Fruit fly (Drosophila melanogaster) whole organism, embryonic: Measurements from ENCODE around the gene CAH3.

Experiments
- BEAF-32 ChIP-seq: fragments of 200-800 bp; sonication (Bioruptor generic); optimal IDR thresholded peaks from 3 replicates; lab custom pipeline; 2017; ENCODE audit warnings: missing biosample characterization, missing genetic modification characterization, mild to moderate bottlenecking, moderate library complexity, missing genetic modification reagents
- CG10431 ChIP-seq: fragments of 200-800 bp; sonication (Bioruptor generic); optimal IDR thresholded peaks from 3 replicates; lab custom pipeline; 2018; ENCODE audit warnings: missing biosample characterization, mild to moderate bottlenecking, missing genetic modification characterization
- CG10462 ChIP-seq: fragments of 200-800 bp; sonication (Bioruptor generic); optimal IDR thresholded peaks from 2 replicates; lab custom pipeline; 2016; ENCODE audit warnings: missing biosample characterization, missing genetic modification characterization
- CG12769 ChIP-seq: fragments of 200-800 bp; sonication (Bioruptor generic); optimal IDR thresholded peaks from 2 replicates; lab custom pipeline; 2019; ENCODE audit warnings: missing biosample characterization, mild to moderate bottlenecking, missing genetic modification characterization, moderate library complexity
- CG1529 ChIP-seq: fragments of 200-800 bp; sonication (Bioruptor generic); optimal IDR thresholded peaks from 3 replicates; lab custom pipeline; 2018; ENCODE audit warnings: missing biosample characterization, missing genetic modification characterization
- CG2120 ChIP-seq: fragments of 200-800 bp; sonication (Bioruptor generic); optimal IDR thresholded peaks from 3 replicates; lab custom pipeline; 2016; ENCODE audit warnings: missing biosample characterization, missing genetic modification characterization
- CG2875 ChIP-seq: fragments of 200-800 bp; sonication (Bioruptor generic); optimal IDR thresholded peaks from 2 replicates; lab custom pipeline; 2017; ENCODE audit warnings: missing biosample characterization, mild to moderate bottlenecking, missing genetic modification characterization, missing genetic modification reagents
- CG31365 ChIP-seq: fragments of 200-800 bp; sonication (Bioruptor generic); optimal IDR thresholded peaks from 2 replicates; lab custom pipeline; 2018; ENCODE audit warnings: missing biosample characterization, mild to moderate bottlenecking, missing genetic modification characterization
- CG31388 ChIP-seq: fragments of 200-800 bp; sonication (Bioruptor generic); optimal IDR thresholded peaks from 2 replicates; lab custom pipeline; 2016; ENCODE audit warnings: missing biosample characterization, missing genetic modification characterization
- CG32532 ChIP-seq: fragments of 200-800 bp; sonication (Bioruptor generic); IDR thresholded peaks from 2 replicates; pipeline ENCODE4 v1.3.6; 2022; ENCODE audit warnings: missing biosample characterization, missing genetic modification characterization
- CG34224 ChIP-seq: fragments of 200-800 bp; sonication (Bioruptor generic); IDR thresholded peaks from 3 replicates; pipeline ENCODE4 v1.3.6; 2022; ENCODE audit warnings: missing biosample characterization, missing genetic modification characterization; ENCODE audit not compliant: partially characterized antibody
- CG34376 ChIP-seq: fragments of 200-800 bp; sonication (Bioruptor generic); optimal IDR thresholded peaks from 2 replicates; lab custom pipeline; 2018; ENCODE audit warnings: missing biosample characterization, mild to moderate bottlenecking, missing genetic modification characterization
- CG4360 ChIP-seq: fragments of 200-800 bp; sonication (Bioruptor generic); IDR thresholded peaks from 2 replicates; pipeline ENCODE4 v1.3.6; 2022; ENCODE audit warnings: missing biosample characterization, missing genetic modification characterization
- CG6272 ChIP-seq: fragments of 200-800 bp; sonication (Bioruptor generic); IDR thresholded peaks from 2 replicates; pipeline ENCODE4 v1.3.6; 2022; ENCODE audit warnings: missing biosample characterization, missing genetic modification characterization
- CG6654 ChIP-seq: fragments of 200-800 bp; sonication (Bioruptor generic); optimal IDR thresholded peaks from 2 replicates; lab custom pipeline; 2017; ENCODE audit warnings: missing biosample characterization, mild to moderate bottlenecking, missing genetic modification characterization
- CG7839 ChIP-seq: fragments of 200-800 bp; sonication (Bioruptor generic); optimal IDR thresholded peaks from 3 replicates; lab custom pipeline; 2018; ENCODE audit warnings: missing biosample characterization, mild to moderate bottlenecking, missing genetic modification characterization, moderate library complexity
- CG8290 ChIP-seq, 3 experiments: fragments of 200-800 bp; sonication (Bioruptor generic); optimal IDR thresholded peaks; 2 replicates each; lab custom pipeline; 2016 to 2019; ENCODE audit warnings: missing biosample characterization in 3 of 3, missing genetic modification characterization in 3 of 3, mild to moderate bottlenecking in 2 of 3, moderate library complexity in 1 of 3
- CG8359 ChIP-seq: fragments of 200-800 bp; sonication (Bioruptor generic); optimal IDR thresholded peaks from 2 replicates; lab custom pipeline; 2017; ENCODE audit warnings: missing biosample characterization, mild to moderate bottlenecking, missing genetic modification characterization, borderline replicate concordance
- CkIIα-i1 ChIP-seq: fragments of 200-800 bp; sonication (Bioruptor generic); IDR thresholded peaks from 2 replicates; pipeline ENCODE4 v1.3.6; 2022; ENCODE audit warnings: missing biosample characterization, missing genetic modification characterization
- HLHmδ ChIP-seq: fragments of 200-800 bp; sonication (Bioruptor generic); optimal IDR thresholded peaks from 2 replicates; lab custom pipeline; 2018; ENCODE audit warnings: missing biosample characterization, mild to moderate bottlenecking, missing genetic modification characterization, moderate library complexity
- Hmr ChIP-seq: fragments of 200-800 bp; sonication (Bioruptor generic); optimal IDR thresholded peaks from 3 replicates; lab custom pipeline; 2017; ENCODE audit warnings: mild to moderate bottlenecking, missing biosample characterization, missing genetic modification reagents, missing genetic modification characterization
- NK7.1 ChIP-seq: fragments of 200-800 bp; sonication (Bioruptor generic); optimal IDR thresholded peaks from 3 replicates; lab custom pipeline; 2016; ENCODE audit warnings: missing biosample characterization, missing genetic modification characterization
- PHDP ChIP-seq: fragments of 200-800 bp; sonication (Bioruptor generic); optimal IDR thresholded peaks from 3 replicates; lab custom pipeline; 2018; ENCODE audit warnings: missing biosample characterization, mild to moderate bottlenecking, missing genetic modification characterization, moderate library complexity
- Six4 ChIP-seq: fragments of 200-800 bp; sonication (Bioruptor generic); optimal IDR thresholded peaks from 2 replicates; lab custom pipeline; 2016; ENCODE audit warnings: missing biosample characterization, missing genetic modification characterization
- Trl ChIP-seq, 3 experiments: fragments of >200 bp in 2 of 3; fragments of 200-800 bp in 1 of 3; sonication (Bioruptor generic) in 1 of 3; optimal IDR thresholded peaks; 2 replicates in 1 of 3; 3 replicates in 2 of 3; lab custom pipeline; 2016 to 2017; ENCODE audit warnings: missing biosample characterization in 1 of 3, missing genetic modification characterization in 1 of 3
- bcd ChIP-seq: fragments of 200-800 bp; sonication (Bioruptor generic); optimal IDR thresholded peaks from 2 replicates; lab custom pipeline; 2017; ENCODE audit warnings: missing biosample characterization, mild to moderate bottlenecking, missing genetic modification characterization
- crc ChIP-seq: fragments of 200-800 bp; sonication (Bioruptor generic); optimal IDR thresholded peaks from 2 replicates; lab custom pipeline; 2016; ENCODE audit warnings: missing biosample characterization, missing genetic modification characterization
- crol ChIP-seq: fragments of 200-800 bp; sonication (Bioruptor generic); IDR thresholded peaks from 2 replicates; pipeline ENCODE4 v1.3.6; 2022; ENCODE audit warnings: missing biosample characterization, missing genetic modification characterization
- en ChIP-seq: fragments of 200-800 bp; sonication (Bioruptor generic); optimal IDR thresholded peaks from 2 replicates; lab custom pipeline; 2016; ENCODE audit warnings: missing biosample characterization, missing genetic modification characterization
- gcm2 ChIP-seq: fragments of 200-800 bp; sonication (Bioruptor generic); optimal IDR thresholded peaks from 2 replicates; lab custom pipeline; 2016; ENCODE audit warnings: missing biosample characterization, missing genetic modification characterization
- hb ChIP-seq: fragments of 200-800 bp; sonication (Bioruptor generic); IDR thresholded peaks from 3 replicates; pipeline ENCODE4 v1.3.6; 2022; ENCODE audit warnings: missing biosample characterization, missing genetic modification characterization; ENCODE audit not compliant: partially characterized antibody
- insv ChIP-seq, 2 experiments: fragments of 200-800 bp; sonication (Bioruptor generic); optimal IDR thresholded peaks; 3 replicates each; lab custom pipeline; 2016 to 2018; ENCODE audit warnings: missing biosample characterization in 2 of 2, missing genetic modification characterization in 2 of 2
- inv ChIP-seq: fragments of 200-800 bp; sonication (Bioruptor generic); IDR thresholded peaks from 2 replicates; pipeline ENCODE4 v1.3.6; 2022; ENCODE audit warnings: missing biosample characterization, missing genetic modification characterization; ENCODE audit not compliant: partially characterized antibody
- jumu ChIP-seq: fragments of 200-800 bp; sonication (Bioruptor generic); optimal IDR thresholded peaks from 3 replicates; lab custom pipeline; 2016; ENCODE audit warnings: missing biosample characterization, missing genetic modification characterization
- kay ChIP-seq: fragments of 200-800 bp; sonication (Bioruptor generic); optimal IDR thresholded peaks from 2 replicates; lab custom pipeline; 2016; ENCODE audit warnings: missing biosample characterization, missing genetic modification characterization
- ken ChIP-seq: fragments of 200-800 bp; sonication (Bioruptor generic); IDR thresholded peaks from 3 replicates; pipeline ENCODE4 v1.3.6; 2022; ENCODE audit warnings: missing biosample characterization, missing genetic modification characterization
- p53 ChIP-seq: fragments of 200-800 bp; sonication (Bioruptor generic); optimal IDR thresholded peaks from 2 replicates; lab custom pipeline; 2016; ENCODE audit warnings: missing biosample characterization, missing genetic modification characterization
- phol ChIP-seq: fragments of 200-800 bp; sonication (Bioruptor generic); optimal IDR thresholded peaks from 3 replicates; lab custom pipeline; 2018; ENCODE audit warnings: missing biosample characterization, mild to moderate bottlenecking, missing genetic modification characterization, moderate library complexity
- rib ChIP-seq: fragments of 200-800 bp; sonication (Bioruptor generic); IDR thresholded peaks from 2 replicates; pipeline ENCODE4 v1.3.6; 2022; ENCODE audit warnings: missing biosample characterization, missing genetic modification characterization
- sens-2 ChIP-seq: fragments of 200-800 bp; sonication (Bioruptor generic); IDR thresholded peaks from 2 replicates; pipeline ENCODE4 v1.3.6; 2022; ENCODE audit warnings: missing biosample characterization, missing genetic modification characterization
- shn ChIP-seq: fragments of 200-800 bp; sonication (Bioruptor generic); optimal IDR thresholded peaks from 3 replicates; lab custom pipeline; 2016; ENCODE audit warnings: missing biosample characterization, missing genetic modification characterization
- sob ChIP-seq: fragments of 200-800 bp; sonication (Bioruptor generic); IDR thresholded peaks from 2 replicates; pipeline ENCODE4 v1.3.6; 2022; ENCODE audit warnings: missing biosample characterization, missing genetic modification characterization
- tap ChIP-seq: fragments of 200-800 bp; optimal IDR thresholded peaks from 3 replicates; lab custom pipeline; 2019; ENCODE audit warnings: missing biosample characterization, mild to moderate bottlenecking, missing genetic modification characterization, moderate library complexity
- tio ChIP-seq: fragments of 200-800 bp; sonication (Bioruptor generic); optimal IDR thresholded peaks from 2 replicates; lab custom pipeline; 2017; ENCODE audit warnings: missing biosample characterization, missing genetic modification characterization, inconsistent platforms
- usp ChIP-seq: fragments of >200 bp; optimal IDR thresholded peaks from 2 replicates; lab custom pipeline; 2017; ENCODE audit warnings: missing biosample characterization, missing genetic modification characterization
- wek ChIP-seq: fragments of 200-800 bp; sonication (Bioruptor generic); optimal IDR thresholded peaks from 3 replicates; lab custom pipeline; 2018; ENCODE audit warnings: missing biosample characterization, mild to moderate bottlenecking, missing genetic modification characterization, moderate library complexity
- zfh1 ChIP-seq: fragments of 200-800 bp; sonication (Bioruptor generic); IDR thresholded peaks from 3 replicates; pipeline ENCODE4 v1.3.6; 2022; ENCODE audit warnings: missing biosample characterization, missing genetic modification characterization

The CAH3 gene

DNA sequence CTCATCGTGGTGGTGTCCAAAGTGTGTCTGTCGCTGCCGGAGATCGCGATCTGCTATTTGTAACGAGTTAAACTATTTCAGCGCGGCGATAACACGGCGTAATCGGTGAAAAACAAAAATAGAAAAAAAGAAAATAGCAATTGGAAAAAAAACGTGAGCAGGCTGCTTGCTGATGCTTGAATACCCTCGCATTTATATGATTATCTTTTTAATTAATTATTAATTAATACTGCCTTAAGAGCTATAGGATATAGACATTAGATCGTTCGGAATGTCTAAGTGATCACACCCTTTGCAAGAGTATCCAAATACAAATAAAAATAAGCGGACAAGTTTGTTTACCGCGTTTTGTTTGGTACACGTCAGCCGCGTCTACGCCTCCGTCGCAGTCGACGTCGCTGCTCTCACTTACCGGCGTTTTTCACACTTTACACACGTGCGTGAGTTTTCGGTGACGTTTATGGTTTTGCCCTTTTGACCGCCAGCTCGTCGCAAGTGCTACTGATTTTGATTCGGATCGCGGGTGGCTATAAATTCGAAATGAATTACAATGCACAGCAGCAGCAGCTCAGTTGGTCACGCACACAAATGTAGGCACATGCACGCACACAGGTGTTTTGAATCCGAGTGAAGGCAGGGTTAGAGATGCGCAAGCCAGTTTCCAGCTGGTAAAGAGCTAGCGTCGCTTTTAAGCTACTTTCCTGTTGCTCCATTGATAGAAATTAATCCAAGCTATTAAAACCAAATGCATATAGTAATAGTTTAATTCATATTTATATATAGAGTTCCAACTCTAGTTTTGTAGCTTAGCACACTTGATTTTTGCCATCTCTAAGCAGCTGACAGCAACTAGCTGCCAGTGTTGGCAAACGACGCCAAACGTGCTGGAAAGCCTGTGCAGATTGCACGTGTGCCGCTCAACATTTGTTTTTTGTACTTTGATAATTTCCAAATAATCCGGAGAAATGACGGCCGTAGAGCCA is 33.3 kb downstream of the CAH3 start, which contains the start of the genes CG2004 and CG1785 (continued):
- TF ChIP-seq CG4360: peak; percentile 35; the same call in 1 of the 2 replicates
- TF ChIP-seq sens-2 (GFP tag; lab: Robert Waterston, UW): peak; percentile 92
- TF ChIP-seq CG10431 (GFP tag; lab: Kevin White, UChicago): peak; percentile 47
- TF ChIP-seq sob (GFP tag; lab: Robert Waterston, UW): peak; percentile 96
- TF ChIP-seq wek (GFP tag; lab: Kevin White, UChicago): peak; percentile 6
- TF ChIP-seq CG8290 (GFP tag; optimal IDR thresholded peaks at IDR 0.05; lab: Kevin White, UChicago): peak; percentile 81
- TF ChIP-seq CG8290 (tag; optimal IDR thresholded peaks at IDR 0.05; lab: Kevin White, UChicago): peak; percentile 68 to 89
- no peak for TF ChIP-seq usp (GFP tag; lab: Kevin White, UChicago)
- peak; percentile 85 for TF ChIP-seq jumu (GFP tag; lab: Kevin White, UChicago)
- TF ChIP-seq Hmr (GFP tag; lab: Kevin White, UChicago): peak; percentile 92
- peak; percentile 13 for TF ChIP-seq en
- TF ChIP-seq Six4: peak; percentile 89
- peak; percentile 55 for TF ChIP-seq CG34224 (GFP tag; lab: Robert Waterston, UW)
- peak; percentile 95 for TF ChIP-seq CG2120 (GFP tag; lab: Kevin White, UChicago)
- peak; percentile 79 for TF ChIP-seq gcm2
- TF ChIP-seq BEAF-32 (GFP tag; lab: Kevin White, UChicago): peak; percentile 86
- TF ChIP-seq shn: peak; percentile 81
- TF ChIP-seq ken (GFP tag; lab: Robert Waterston, UW): peak; percentile 95
- TF ChIP-seq CG6654 (GFP tag; lab: Kevin White, UChicago): peak; percentile 68
- TF ChIP-seq insv (GFP tag; optimal IDR thresholded peaks at IDR 0.05; lab: Kevin White, UChicago): peak in 1 of 2 experiments; percentile 60
- peak; percentile 84 for TF ChIP-seq CG1529 (GFP tag; lab: Kevin White, UChicago)
- TF ChIP-seq CG31388 (GFP tag; lab: Kevin White, UChicago): peak; percentile 57
- no peak for TF ChIP-seq Trl (optimal IDR thresholded peaks at IDR 0.05; lab: Kevin White, UChicago)
- TF ChIP-seq Trl (GFP tag; optimal IDR thresholded peaks at IDR 0.05; lab: Kevin White, UChicago): peak; percentile 83
- peak; percentile 67 for TF ChIP-seq CG2875 (GFP tag; lab: Kevin White, UChicago)
- TF ChIP-seq zfh1 (GFP tag; lab: Robert Waterston, UW): peak; percentile 97
- TF ChIP-seq crol (GFP tag; lab: Robert Waterston, UW): peak; percentile 32; the same call in 1 of the 2 replicates
- peak; percentile 83 for TF ChIP-seq bcd (GFP tag; lab: Kevin White, UChicago)
- TF ChIP-seq crc (GFP tag; lab: Kevin White, UChicago): peak; percentile 44
- peak; percentile 94 for TF ChIP-seq CG32532 (GFP tag; lab: Robert Waterston, UW)
- TF ChIP-seq CG34376 (GFP tag; lab: Kevin White, UChicago): peak; percentile 81
- no peak for TF ChIP-seq HLHmδ (GFP tag; lab: Kevin White, UChicago)
- peak; percentile 10 for TF ChIP-seq CG31365 (tag; lab: Kevin White, UChicago)
- peak; percentile 89 for TF ChIP-seq rib
- peak; percentile 68 for TF ChIP-seq CG7839 (tag; lab: Kevin White, UChicago)
- peak; percentile 84 for TF ChIP-seq CG12769 (tag; lab: Kevin White, UChicago)
- TF ChIP-seq inv (GFP tag; lab: Robert Waterston, UW): peak; percentile 66
- peak; percentile 84 for TF ChIP-seq PHDP (tag; lab: Kevin White, UChicago)
- peak; percentile 90 for TF ChIP-seq phol (tag; lab: Kevin White, UChicago)
- TF ChIP-seq tio (GFP tag; lab: Kevin White, UChicago): no peak
- TF ChIP-seq CG6272 (GFP tag; lab: Robert Waterston, UW): peak; percentile 93
- no peak for TF ChIP-seq NK7.1 (GFP tag; lab: Kevin White, UChicago)
- peak; percentile 62; the same call in 1 of the 3 replicates for TF ChIP-seq hb (GFP tag; lab: Robert Waterston, UW)
- TF ChIP-seq p53 (GFP tag; lab: Kevin White, UChicago): no peak
- TF ChIP-seq tap (tag; lab: Kevin White, UChicago): peak; percentile 74
- TF ChIP-seq CG10462: peak; percentile 86
- TF ChIP-seq CG8359 (GFP tag; lab: Kevin White, UChicago): peak; percentile 53
- peak; percentile 84 for TF ChIP-seq kay (GFP tag; lab: Kevin White, UChicago)
- peak; percentile 50; the same call in 1 of the 2 replicates for TF ChIP-seq CkIIα-i1 (GFP tag; lab: Robert Waterston, UW)
